Fruit fly (Drosophila melanogaster): ENCODE measurements around the gene Argk2.
A peak's percentile ranks its signal among the peaks of the same experiment; 100 is the strongest.

DNA sequence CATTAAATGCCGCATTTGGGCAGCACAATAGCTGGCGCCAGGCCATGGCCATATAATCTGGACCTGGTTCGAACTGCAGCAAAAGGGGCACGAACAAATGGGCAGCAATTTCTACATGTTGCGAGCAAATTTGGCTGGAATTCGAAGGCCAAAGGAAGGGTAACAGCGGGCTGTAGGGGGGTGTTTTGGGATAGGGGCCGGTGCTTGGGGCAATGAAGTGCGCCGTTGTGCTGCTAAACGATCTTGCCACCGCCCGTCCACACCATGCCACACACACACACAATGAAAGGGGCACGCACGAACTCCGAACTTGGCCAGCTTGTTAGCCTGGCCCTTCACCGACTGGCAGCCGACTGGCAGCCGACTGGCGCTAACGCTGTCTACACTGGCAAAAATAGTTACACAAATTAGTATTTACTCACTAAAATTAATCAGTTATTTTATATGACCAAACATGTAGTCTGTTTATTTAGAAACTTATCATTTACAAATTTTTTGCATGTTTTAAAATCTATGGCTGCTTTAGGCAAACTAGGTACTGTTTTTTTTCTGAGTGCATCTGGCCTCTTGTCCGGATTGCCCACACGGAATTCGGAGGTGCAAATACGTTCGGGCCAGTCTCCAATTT, 13.1 kb upstream of the Argk2 start:
- TF ChIP-seq CG2202 (tag; optimal IDR thresholded peaks at IDR 0.05) (peak; percentile 29), hth (optimal IDR thresholded peaks at IDR 0.05) (no peak)
